Fruit fly (Drosophila melanogaster) whole organism, embryonic: ENCODE measurements around the gene Targ2.

Source experiments
- Atf6 ChIP-seq: fragments of 200-800 bp; sonication (Bioruptor generic); IDR thresholded peaks from 2 replicates; pipeline ENCODE4 v1.3.6; 2022; ENCODE audit warnings: missing biosample characterization, missing genetic modification characterization
- CG10209 ChIP-seq: fragments of 200-800 bp; sonication (Bioruptor generic); optimal IDR thresholded peaks from 3 replicates; lab custom pipeline; 2017; ENCODE audit warnings: missing biosample characterization, mild to moderate bottlenecking, missing genetic modification characterization, missing genetic modification reagents
- CG10431 ChIP-seq: fragments of 200-800 bp; sonication (Bioruptor generic); optimal IDR thresholded peaks from 3 replicates; lab custom pipeline; 2018; ENCODE audit warnings: missing biosample characterization, mild to moderate bottlenecking, missing genetic modification characterization
- CG11247 ChIP-seq: fragments of 200-800 bp; sonication (Bioruptor generic); IDR thresholded peaks from 2 replicates; pipeline ENCODE4 v1.3.6; 2022; ENCODE audit warnings: missing biosample characterization, missing genetic modification characterization
- CG12299 ChIP-seq: fragments of 200-800 bp; sonication (Bioruptor generic); optimal IDR thresholded peaks from 2 replicates; lab custom pipeline; 2018; ENCODE audit warnings: missing biosample characterization, mild to moderate bottlenecking, missing genetic modification characterization
- CG13123 ChIP-seq: fragments of 200-800 bp; sonication (Bioruptor generic); optimal IDR thresholded peaks from 2 replicates; lab custom pipeline; 2016; ENCODE audit warnings: missing biosample characterization, missing genetic modification characterization
- CG16813 ChIP-seq: fragments of 200-800 bp; sonication (Bioruptor generic); IDR thresholded peaks from 3 replicates; pipeline ENCODE4 v1.3.6; 2022; ENCODE audit warnings: missing biosample characterization, missing genetic modification characterization; ENCODE audit not compliant: partially characterized antibody
- CG17186 ChIP-seq: fragments of 200-800 bp; sonication (Bioruptor generic); optimal IDR thresholded peaks from 3 replicates; lab custom pipeline; 2017; ENCODE audit warnings: missing biosample characterization, missing genetic modification reagents, missing genetic modification characterization
- CG18011 ChIP-seq: fragments of 200-800 bp; sonication (Bioruptor generic); optimal IDR thresholded peaks from 2 replicates; lab custom pipeline; 2017; ENCODE audit warnings: missing biosample characterization, missing genetic modification characterization, mild to moderate bottlenecking, moderate library complexity, missing genotype
- CG18599 ChIP-seq: fragments of 200-800 bp; sonication (Bioruptor generic); optimal IDR thresholded peaks from 3 replicates; lab custom pipeline; 2017; ENCODE audit warnings: missing biosample characterization, missing genetic modification characterization, mild to moderate bottlenecking, moderate library complexity, missing genetic modification reagents
- CG2678 ChIP-seq: fragments of 200-800 bp; sonication (Bioruptor generic); optimal IDR thresholded peaks from 3 replicates; lab custom pipeline; 2019; ENCODE audit warnings: missing biosample characterization, mild to moderate bottlenecking, missing genetic modification characterization, moderate library complexity
- CG2889 ChIP-seq: fragments of 200-800 bp; sonication (Bioruptor generic); IDR thresholded peaks from 3 replicates; pipeline ENCODE4 v1.3.6; 2022; ENCODE audit warnings: missing biosample characterization, missing genetic modification characterization
- CG32772 ChIP-seq: fragments of 200-800 bp; sonication (Bioruptor generic); IDR thresholded peaks from 2 replicates; pipeline ENCODE4 v1.3.6; 2022; ENCODE audit warnings: missing biosample characterization, missing genetic modification characterization
- CG5245 ChIP-seq: fragments of 200-800 bp; sonication (Bioruptor generic); optimal IDR thresholded peaks from 3 replicates; lab custom pipeline; 2016; ENCODE audit warnings: missing biosample characterization, missing genetic modification characterization
- CG6689 ChIP-seq: fragments of 200-800 bp; sonication (Bioruptor generic); IDR thresholded peaks from 2 replicates; pipeline ENCODE4 v1.3.6; 2022; ENCODE audit warnings: missing biosample characterization, missing genetic modification characterization
- CG6854 ChIP-seq: fragments of 200-800 bp; sonication (Bioruptor generic); optimal IDR thresholded peaks from 3 replicates; lab custom pipeline; 2017; ENCODE audit warnings: missing biosample characterization, mild to moderate bottlenecking, missing genetic modification characterization
- CG7271 ChIP-seq: fragments of 200-800 bp; sonication (Bioruptor generic); optimal IDR thresholded peaks from 2 replicates; lab custom pipeline; 2018; ENCODE audit warnings: missing biosample characterization, mild to moderate bottlenecking, missing genetic modification characterization, moderate library complexity
- D ChIP-seq, 2 experiments: fragments of 200-800 bp in 1 of 2; fragments of >200 bp in 1 of 2; sonication (Bioruptor generic) in 1 of 2; optimal IDR thresholded peaks; 2 replicates in 1 of 2; 3 replicates in 1 of 2; lab custom pipeline; 2017; ENCODE audit warnings: mild to moderate bottlenecking in 1 of 2, missing biosample characterization in 1 of 2, missing genetic modification characterization in 1 of 2, missing genetic modification reagents in 1 of 2
- Gsc ChIP-seq: fragments of 200-800 bp; sonication (Bioruptor generic); IDR thresholded peaks from 2 replicates; pipeline ENCODE4 v1.3.6; 2022; ENCODE audit warnings: missing biosample characterization, missing genetic modification characterization
- Hand ChIP-seq: fragments of 200-800 bp; sonication (Bioruptor generic); optimal IDR thresholded peaks from 2 replicates; lab custom pipeline; 2017; ENCODE audit warnings: mild to moderate bottlenecking, missing biosample characterization, missing genetic modification reagents, missing genetic modification characterization
- MBD-R2 ChIP-seq: fragments of 200-800 bp; sonication (Bioruptor generic); IDR thresholded peaks from 2 replicates; pipeline ENCODE4 v1.3.6; 2022; ENCODE audit warnings: missing biosample characterization, missing genetic modification characterization
- Max ChIP-seq: fragments of 200-800 bp; sonication (Bioruptor generic); optimal IDR thresholded peaks from 2 replicates; lab custom pipeline; 2016; ENCODE audit warnings: missing biosample characterization, mild to moderate bottlenecking, missing genetic modification characterization
- Nf-YA ChIP-seq: fragments of 200-800 bp; sonication (Bioruptor generic); IDR thresholded peaks from 2 replicates; pipeline ENCODE4 v1.3.6; 2022; ENCODE audit warnings: missing biosample characterization, missing genetic modification characterization
- Oaz ChIP-seq: fragments of 200-800 bp; sonication (Bioruptor generic); IDR thresholded peaks from 2 replicates; pipeline ENCODE4 v1.3.6; 2022; ENCODE audit warnings: missing biosample characterization, missing genetic modification characterization
- PHDP ChIP-seq: fragments of 200-800 bp; sonication (Bioruptor generic); optimal IDR thresholded peaks from 3 replicates; lab custom pipeline; 2018; ENCODE audit warnings: missing biosample characterization, mild to moderate bottlenecking, missing genetic modification characterization, moderate library complexity
- Ravus ChIP-seq: fragments of 200-800 bp; sonication (Bioruptor generic); IDR thresholded peaks from 2 replicates; pipeline ENCODE4 v1.3.6; 2022; ENCODE audit warnings: missing biosample characterization, missing genetic modification characterization
- Sry-δ ChIP-seq: fragments of 200-800 bp; sonication (Bioruptor generic); optimal IDR thresholded peaks from 2 replicates; lab custom pipeline; 2016; ENCODE audit warnings: missing biosample characterization, missing genetic modification characterization
- ab ChIP-seq: fragments of 200-800 bp; sonication (Bioruptor generic); optimal IDR thresholded peaks from 2 replicates; lab custom pipeline; 2016; ENCODE audit warnings: missing biosample characterization, missing genetic modification characterization
- abd-A ChIP-seq: fragments of 200-800 bp; sonication (Bioruptor generic); optimal IDR thresholded peaks from 3 replicates; lab custom pipeline; 2019; ENCODE audit warnings: missing biosample characterization, mild to moderate bottlenecking, missing genetic modification characterization, moderate library complexity
- ash1 ChIP-seq: fragments of 200-800 bp; sonication (Bioruptor generic); optimal IDR thresholded peaks from 2 replicates; lab custom pipeline; 2018; ENCODE audit warnings: missing biosample characterization, mild to moderate bottlenecking, missing genetic modification characterization
- bab2 ChIP-seq: fragments of 200-800 bp; sonication (Bioruptor generic); optimal IDR thresholded peaks from 2 replicates; lab custom pipeline; 2016; ENCODE audit warnings: missing biosample characterization, missing genetic modification characterization
- bbx ChIP-seq: fragments of 200-800 bp; sonication (Bioruptor generic); IDR thresholded peaks from 2 replicates; pipeline ENCODE4 v1.3.6; 2022; ENCODE audit warnings: missing biosample characterization, missing genetic modification characterization; ENCODE audit not compliant: partially characterized antibody
- bigmax ChIP-seq: fragments of 200-800 bp; sonication (Bioruptor generic); optimal IDR thresholded peaks from 2 replicates; lab custom pipeline; 2018; ENCODE audit warnings: missing biosample characterization, mild to moderate bottlenecking, missing genetic modification characterization
- cg ChIP-seq: fragments of 200-800 bp; sonication (Bioruptor generic); optimal IDR thresholded peaks from 3 replicates; lab custom pipeline; 2019; ENCODE audit warnings: missing biosample characterization, mild to moderate bottlenecking, missing genetic modification characterization, moderate library complexity
- chn ChIP-seq: fragments of 200-800 bp; sonication (Bioruptor generic); optimal IDR thresholded peaks from 2 replicates; lab custom pipeline; 2016; ENCODE audit warnings: missing biosample characterization, missing genetic modification characterization
- corto ChIP-seq: fragments of 200-800 bp; sonication (Bioruptor generic); optimal IDR thresholded peaks from 2 replicates; lab custom pipeline; 2016; ENCODE audit warnings: missing biosample characterization, mild to moderate bottlenecking, missing genetic modification characterization, moderate library complexity
- crol ChIP-seq: fragments of 200-800 bp; sonication (Bioruptor generic); IDR thresholded peaks from 2 replicates; pipeline ENCODE4 v1.3.6; 2022; ENCODE audit warnings: missing biosample characterization, missing genetic modification characterization
- dm ChIP-seq: fragments of 200-800 bp; sonication (Bioruptor generic); optimal IDR thresholded peaks from 3 replicates; lab custom pipeline; 2016; ENCODE audit warnings: missing biosample characterization, missing genetic modification characterization
- dysf ChIP-seq: fragments of 200-800 bp; sonication (Bioruptor generic); IDR thresholded peaks from 3 replicates; pipeline ENCODE4 v1.3.6; 2022; ENCODE audit warnings: missing biosample characterization, missing genetic modification characterization
- esg ChIP-seq: fragments of 200-800 bp; sonication (Bioruptor generic); conservative IDR thresholded peaks from 2 replicates; pipeline ENCODE4 v1.3.6; 2022; ENCODE audit warnings: missing biosample characterization, missing genetic modification characterization
- eve ChIP-seq, 2 experiments: fragments of >200 bp; optimal IDR thresholded peaks; 2 replicates each; lab custom pipeline; 2017; ENCODE audit warnings: missing biosample characterization in 2 of 2, missing genetic modification characterization in 2 of 2
- exex ChIP-seq: fragments of 200-800 bp; sonication (Bioruptor generic); optimal IDR thresholded peaks from 4 replicates; lab custom pipeline; 2018; ENCODE audit warnings: missing biosample characterization, mild to moderate bottlenecking, missing genetic modification characterization, moderate library complexity
- ham ChIP-seq: fragments of 200-800 bp; sonication (Bioruptor generic); IDR thresholded peaks from 2 replicates; pipeline ENCODE4 v1.3.6; 2022; ENCODE audit warnings: missing biosample characterization, missing genetic modification characterization
- kay ChIP-seq: fragments of 200-800 bp; sonication (Bioruptor generic); optimal IDR thresholded peaks from 2 replicates; lab custom pipeline; 2016; ENCODE audit warnings: missing biosample characterization, missing genetic modification characterization
- lbe ChIP-seq: fragments of 200-800 bp; sonication (Bioruptor generic); optimal IDR thresholded peaks from 2 replicates; lab custom pipeline; 2016; ENCODE audit warnings: missing biosample characterization, mild to moderate bottlenecking, missing genetic modification characterization
- lov ChIP-seq, 2 experiments: fragments of 200-800 bp in 1 of 2; fragments of >200 bp in 1 of 2; sonication (Bioruptor generic) in 1 of 2; IDR thresholded peaks in 1 of 2; optimal IDR thresholded peaks in 1 of 2; 2 replicates in 1 of 2; 3 replicates in 1 of 2; pipeline versions ENCODE4 v1.3.6 to Lab custom; 2017 to 2022; ENCODE audit warnings: missing biosample characterization in 1 of 2, missing genetic modification characterization in 1 of 2
- repo ChIP-seq: fragments of 200-800 bp; sonication (Bioruptor generic); optimal IDR thresholded peaks from 2 replicates; lab custom pipeline; 2016; ENCODE audit warnings: missing biosample characterization, missing genetic modification characterization
- row ChIP-seq: fragments of 200-800 bp; sonication (Bioruptor generic); IDR thresholded peaks from 3 replicates; pipeline ENCODE4 v1.3.6; 2022; ENCODE audit warnings: missing biosample characterization, missing genetic modification characterization
- sens-2 ChIP-seq: fragments of 200-800 bp; sonication (Bioruptor generic); IDR thresholded peaks from 2 replicates; pipeline ENCODE4 v1.3.6; 2022; ENCODE audit warnings: missing biosample characterization, missing genetic modification characterization
- trem ChIP-seq: fragments of 200-800 bp; optimal IDR thresholded peaks from 3 replicates; lab custom pipeline; 2019; ENCODE audit warnings: missing biosample characterization, mild to moderate bottlenecking, missing genetic modification characterization, moderate library complexity

Targ2 gene

dm6 chr3L:21216697-21217291 is 13.8 kb upstream of the Targ2 start, which contains the start of the genes Trmt112 and Ilk:
TSS of gene Trmt112 (minus strand) at chr3L:21216839.
TSS of gene Ilk (plus strand) at chr3L:21216901.
- TF ChIP-seq CG6854 (GFP tag; lab: Kevin White, UChicago) (no peak), cg (GFP tag; lab: Kevin White, UChicago) (peak; percentile 19), dm (GFP tag; lab: Kevin White, UChicago) (peak; percentile 95), dysf (no peak), Gsc (GFP tag; lab: Robert Waterston, UW) (no peak), trem (peak; percentile 37), kay (GFP tag; lab: Kevin White, UChicago) (peak; percentile 44), CG12299 (tag; lab: Kevin White, UChicago) (no peak), CG6689 (no peak), Oaz (GFP tag; lab: Robert Waterston, UW) (no peak), CG17186 (GFP tag; lab: Kevin White, UChicago) (peak; percentile 46), D (optimal IDR thresholded peaks at IDR 0.05; lab: Kevin White, UChicago) (no peak), D (GFP tag; optimal IDR thresholded peaks at IDR 0.05; lab: Kevin White, UChicago) (no peak), Hand (GFP tag; lab: Kevin White, UChicago) (no peak), CG18011 (no peak), ab (GFP tag; lab: Kevin White, UChicago) (no peak), Sry-δ (peak; percentile 75), Ravus (GFP tag; lab: Robert Waterston, UW) (no peak), eve (GFP tag; optimal IDR thresholded peaks at IDR 0.05; lab: Kevin White, UChicago) (no peak), CG13123 (GFP tag; lab: Kevin White, UChicago) (no peak), corto (GFP tag; lab: Kevin White, UChicago) (no peak), repo (no peak), CG7271 (no peak), bigmax (GFP tag; lab: Kevin White, UChicago) (no peak), CG32772 (GFP tag; lab: Robert Waterston, UW) (no peak), bbx (GFP tag; lab: Robert Waterston, UW) (peak; percentile 83), chn (GFP tag; lab: Kevin White, UChicago) (no peak), abd-A (no peak), CG11247 (no peak), lbe (no peak), ham (no peak), CG18599 (no peak), PHDP (tag; lab: Kevin White, UChicago) (no peak), CG2678 (tag; lab: Kevin White, UChicago) (no peak), CG10209 (GFP tag; lab: Kevin White, UChicago) (no peak), Max (GFP tag; lab: Kevin White, UChicago) (peak; percentile 70), Atf6 (GFP tag; lab: Robert Waterston, UW) (no peak), CG10431 (GFP tag; lab: Kevin White, UChicago) (no peak), lov (optimal IDR thresholded peaks at IDR 0.05; lab: Kevin White, UChicago) (no peak), lov (GFP tag; IDR thresholded peaks at IDR 0.05; lab: Robert Waterston, UW) (no peak), CG2889 (GFP tag; lab: Robert Waterston, UW) (no peak), ash1 (GFP tag; lab: Kevin White, UChicago) (no peak), row (GFP tag; lab: Robert Waterston, UW) (peak; percentile 38; the same call in 1 of the 3 replicates), CG16813 (GFP tag; lab: Robert Waterston, UW) (peak; percentile 84), CG5245 (no peak), crol (GFP tag; lab: Robert Waterston, UW) (no peak), exex (peak; percentile 14), esg (GFP tag; lab: Robert Waterston, UW) (no peak), sens-2 (GFP tag; lab: Robert Waterston, UW) (no peak), MBD-R2 (GFP tag; lab: Robert Waterston, UW) (peak; percentile 96), bab2 (no peak), Nf-YA (GFP tag; lab: Robert Waterston, UW) (no peak)
